Fruit fly (Drosophila melanogaster) whole organism, embryonic: ENCODE measurements around the gene CG15196.

Experiments used
- ATbp ChIP-seq: fragments of 200-800 bp; sonication (Bioruptor generic); optimal IDR thresholded peaks from 2 replicates; lab custom pipeline; 2017; ENCODE audit warnings: missing biosample characterization, mild to moderate bottlenecking, missing genetic modification characterization, missing genetic modification reagents
- Asciz ChIP-seq: fragments of 200-800 bp; sonication (Bioruptor generic); optimal IDR thresholded peaks from 2 replicates; lab custom pipeline; 2017; ENCODE audit warnings: missing biosample characterization, mild to moderate bottlenecking, missing genetic modification characterization, missing genetic modification reagents
- Atf6 ChIP-seq: fragments of 200-800 bp; sonication (Bioruptor generic); IDR thresholded peaks from 2 replicates; pipeline ENCODE4 v1.3.6; 2022; ENCODE audit warnings: missing biosample characterization, missing genetic modification characterization
- Bdp1 ChIP-seq: fragments of 200-800 bp; sonication (Bioruptor generic); optimal IDR thresholded peaks from 3 replicates; lab custom pipeline; 2016; ENCODE audit warnings: missing biosample characterization, missing genetic modification characterization
- BtbVII ChIP-seq: fragments of 200-800 bp; sonication (Bioruptor generic); optimal IDR thresholded peaks from 3 replicates; lab custom pipeline; 2017; ENCODE audit warnings: missing biosample characterization, mild to moderate bottlenecking, missing genetic modification characterization
- CG10274 ChIP-seq: fragments of 200-800 bp; sonication (Bioruptor generic); optimal IDR thresholded peaks from 3 replicates; lab custom pipeline; 2017; ENCODE audit warnings: missing biosample characterization, mild to moderate bottlenecking, missing genetic modification characterization
- CG12071 ChIP-seq: fragments of 200-800 bp; sonication (Bioruptor generic); optimal IDR thresholded peaks from 3 replicates; lab custom pipeline; 2018; ENCODE audit warnings: missing biosample characterization, mild to moderate bottlenecking, missing genetic modification characterization
- CG1233 ChIP-seq: fragments of 200-800 bp; sonication (Bioruptor generic); optimal IDR thresholded peaks from 4 replicates; lab custom pipeline; 2018; ENCODE audit warnings: missing biosample characterization, mild to moderate bottlenecking, missing genetic modification characterization
- CG12769 ChIP-seq: fragments of 200-800 bp; sonication (Bioruptor generic); optimal IDR thresholded peaks from 2 replicates; lab custom pipeline; 2019; ENCODE audit warnings: missing biosample characterization, mild to moderate bottlenecking, missing genetic modification characterization, moderate library complexity
- CG14441 ChIP-seq: fragments of 200-800 bp; sonication (Bioruptor generic); IDR thresholded peaks from 2 replicates; pipeline ENCODE4 v1.3.6; 2022; ENCODE audit warnings: missing biosample characterization, missing genetic modification characterization
- CG15514 ChIP-seq: fragments of 200-800 bp; sonication (Bioruptor generic); optimal IDR thresholded peaks from 3 replicates; lab custom pipeline; 2017; ENCODE audit warnings: missing biosample characterization, missing genetic modification characterization, mild to moderate bottlenecking, moderate library complexity, missing genetic modification reagents
- CG17186 ChIP-seq: fragments of 200-800 bp; sonication (Bioruptor generic); optimal IDR thresholded peaks from 3 replicates; lab custom pipeline; 2017; ENCODE audit warnings: missing biosample characterization, missing genetic modification reagents, missing genetic modification characterization
- CG17328 ChIP-seq: fragments of 200-800 bp; sonication (Bioruptor generic); IDR thresholded peaks from 2 replicates; pipeline ENCODE4 v1.3.6; 2022; ENCODE audit warnings: missing biosample characterization, missing genetic modification characterization
- CG17829 ChIP-seq: fragments of 200-800 bp; optimal IDR thresholded peaks from 2 replicates; lab custom pipeline; 2019; ENCODE audit warnings: missing biosample characterization, mild to moderate bottlenecking, missing genetic modification characterization, moderate library complexity
- CG18619 ChIP-seq: fragments of 200-800 bp; sonication (Bioruptor generic); optimal IDR thresholded peaks from 3 replicates; lab custom pipeline; 2017; ENCODE audit warnings: missing biosample characterization, mild to moderate bottlenecking, missing genetic modification characterization
- CG2875 ChIP-seq: fragments of 200-800 bp; sonication (Bioruptor generic); optimal IDR thresholded peaks from 2 replicates; lab custom pipeline; 2017; ENCODE audit warnings: missing biosample characterization, mild to moderate bottlenecking, missing genetic modification characterization, missing genetic modification reagents
- CG3281 ChIP-seq: fragments of 200-800 bp; sonication (Bioruptor generic); optimal IDR thresholded peaks from 3 replicates; lab custom pipeline; 2017; ENCODE audit warnings: missing biosample characterization, mild to moderate bottlenecking, missing genetic modification characterization
- CG3838 ChIP-seq: fragments of 200-800 bp; sonication (Bioruptor generic); optimal IDR thresholded peaks from 3 replicates; lab custom pipeline; 2016; ENCODE audit warnings: missing biosample characterization, missing genetic modification characterization
- CG4328 ChIP-seq: fragments of 200-800 bp; sonication (Bioruptor generic); optimal IDR thresholded peaks from 3 replicates; lab custom pipeline; 2017; ENCODE audit warnings: missing biosample characterization, missing genetic modification reagents, missing genetic modification characterization
- CG4707 ChIP-seq: fragments of 200-800 bp; sonication (Bioruptor generic); optimal IDR thresholded peaks from 2 replicates; lab custom pipeline; 2018; ENCODE audit warnings: missing biosample characterization, mild to moderate bottlenecking, missing genetic modification characterization, moderate library complexity
- CG5953 ChIP-seq: fragments of 200-800 bp; sonication (Bioruptor generic); IDR thresholded peaks from 2 replicates; pipeline ENCODE4 v1.3.6; 2022; ENCODE audit warnings: missing biosample characterization, missing genetic modification characterization
- CG6813 ChIP-seq: fragments of 200-800 bp; sonication (Bioruptor generic); optimal IDR thresholded peaks from 2 replicates; lab custom pipeline; 2017; ENCODE audit warnings: missing biosample characterization, missing genetic modification characterization, mild to moderate bottlenecking, moderate library complexity, missing genetic modification reagents
- CG8281 ChIP-seq: fragments of 200-800 bp; sonication (Bioruptor generic); optimal IDR thresholded peaks from 2 replicates; lab custom pipeline; 2018; ENCODE audit warnings: missing biosample characterization, mild to moderate bottlenecking, missing genetic modification characterization, moderate library complexity
- CG8290 ChIP-seq, 3 experiments: fragments of 200-800 bp; sonication (Bioruptor generic); optimal IDR thresholded peaks; 2 replicates each; lab custom pipeline; 2016 to 2019; ENCODE audit warnings: missing biosample characterization in 3 of 3, missing genetic modification characterization in 3 of 3, mild to moderate bottlenecking in 2 of 3, moderate library complexity in 1 of 3
- CoRest ChIP-seq: fragments of 200-800 bp; sonication (Bioruptor generic); optimal IDR thresholded peaks from 3 replicates; lab custom pipeline; 2018; ENCODE audit warnings: missing biosample characterization, mild to moderate bottlenecking, missing genetic modification characterization, moderate library complexity
- Dbx ChIP-seq: fragments of 200-800 bp; sonication (Bioruptor generic); IDR thresholded peaks from 3 replicates; pipeline ENCODE4 v1.3.6; 2022; ENCODE audit warnings: missing biosample characterization, missing genetic modification characterization
- Drgx ChIP-seq: fragments of 200-800 bp; sonication (Bioruptor generic); IDR thresholded peaks from 2 replicates; pipeline ENCODE4 v1.3.6; 2022; ENCODE audit warnings: missing biosample characterization, missing genetic modification characterization
- ERR ChIP-seq: fragments of 200-800 bp; sonication (Bioruptor generic); optimal IDR thresholded peaks from 2 replicates; lab custom pipeline; 2016; ENCODE audit warnings: missing biosample characterization, missing genetic modification characterization
- GATAe ChIP-seq: fragments of 200-800 bp; sonication (Bioruptor generic); conservative IDR thresholded peaks from 2 replicates; pipeline ENCODE4 v1.3.6; 2022; ENCODE audit warnings: missing biosample characterization, missing genetic modification characterization
- HmgD ChIP-seq: fragments of 200-800 bp; sonication (Bioruptor generic); optimal IDR thresholded peaks from 3 replicates; lab custom pipeline; 2016; ENCODE audit warnings: missing biosample characterization, missing genetic modification characterization
- HmgZ ChIP-seq: fragments of 200-800 bp; sonication (Bioruptor generic); optimal IDR thresholded peaks from 2 replicates; lab custom pipeline; 2018; ENCODE audit warnings: missing biosample characterization, mild to moderate bottlenecking, missing genetic modification characterization
- Lhr ChIP-seq: fragments of 200-800 bp; sonication (Bioruptor generic); optimal IDR thresholded peaks from 3 replicates; lab custom pipeline; 2017; ENCODE audit warnings: mild to moderate bottlenecking, missing biosample characterization, missing genetic modification reagents, missing genetic modification characterization
- MTF-1 ChIP-seq: fragments of 200-800 bp; sonication (Bioruptor generic); optimal IDR thresholded peaks from 2 replicates; lab custom pipeline; 2018; ENCODE audit warnings: missing biosample characterization, mild to moderate bottlenecking, missing genetic modification characterization, borderline replicate concordance
- Med ChIP-seq: fragments of 200-800 bp; sonication (Bioruptor generic); peaks from one replicate; lab custom pipeline; 2016; ENCODE audit warnings: missing biosample characterization, missing genetic modification characterization, mild to moderate bottlenecking, inconsistent platforms, moderate library complexity
- Pdp1 ChIP-seq, 2 experiments: fragments of 200-800 bp; sonication (Bioruptor generic); optimal IDR thresholded peaks; 3 replicates each; lab custom pipeline; 2016; ENCODE audit warnings: missing biosample characterization in 2 of 2, missing genetic modification characterization in 2 of 2, mild to moderate bottlenecking in 1 of 2, moderate library complexity in 1 of 2
- Xrp1 ChIP-seq: fragments of 200-800 bp; sonication (Bioruptor generic); IDR thresholded peaks from 2 replicates; pipeline ENCODE4 v1.3.6; 2022; ENCODE audit warnings: missing biosample characterization, missing genetic modification characterization
- ash1 ChIP-seq: fragments of 200-800 bp; sonication (Bioruptor generic); optimal IDR thresholded peaks from 2 replicates; lab custom pipeline; 2018; ENCODE audit warnings: missing biosample characterization, mild to moderate bottlenecking, missing genetic modification characterization
- crol ChIP-seq: fragments of 200-800 bp; sonication (Bioruptor generic); IDR thresholded peaks from 2 replicates; pipeline ENCODE4 v1.3.6; 2022; ENCODE audit warnings: missing biosample characterization, missing genetic modification characterization
- cwo ChIP-seq: fragments of 200-800 bp; sonication (Bioruptor generic); optimal IDR thresholded peaks from 3 replicates; lab custom pipeline; 2017; ENCODE audit warnings: missing biosample characterization, missing genetic modification characterization, mild to moderate bottlenecking, moderate library complexity, missing genetic modification reagents
- insv ChIP-seq, 2 experiments: fragments of 200-800 bp; sonication (Bioruptor generic); optimal IDR thresholded peaks; 3 replicates each; lab custom pipeline; 2016 to 2018; ENCODE audit warnings: missing biosample characterization in 2 of 2, missing genetic modification characterization in 2 of 2
- kay ChIP-seq: fragments of 200-800 bp; sonication (Bioruptor generic); optimal IDR thresholded peaks from 2 replicates; lab custom pipeline; 2016; ENCODE audit warnings: missing biosample characterization, missing genetic modification characterization
- kni ChIP-seq: fragments of 200-800 bp; sonication (Bioruptor generic); optimal IDR thresholded peaks from 3 replicates; lab custom pipeline; 2017; ENCODE audit warnings: mild to moderate bottlenecking, missing biosample characterization, missing genetic modification reagents, missing genetic modification characterization
- lab ChIP-seq: fragments of 200-800 bp; sonication (Bioruptor generic); optimal IDR thresholded peaks from 3 replicates; lab custom pipeline; 2017; ENCODE audit warnings: missing biosample characterization, missing genetic modification characterization, mild to moderate bottlenecking, moderate library complexity, missing genetic modification reagents
- mirr ChIP-seq: fragments of 200-800 bp; sonication (Bioruptor generic); optimal IDR thresholded peaks from 3 replicates; lab custom pipeline; 2018; ENCODE audit warnings: missing biosample characterization, mild to moderate bottlenecking, missing genetic modification characterization
- odd ChIP-seq: fragments of 200-800 bp; sonication (Bioruptor generic); optimal IDR thresholded peaks from 2 replicates; lab custom pipeline; 2017; ENCODE audit warnings: missing biosample characterization, mild to moderate bottlenecking, missing genetic modification characterization
- org-1 ChIP-seq: fragments of 200-800 bp; sonication (Bioruptor generic); optimal IDR thresholded peaks from 2 replicates; lab custom pipeline; 2017; ENCODE audit warnings: missing biosample characterization, missing genetic modification characterization
- sc ChIP-seq, 3 experiments: fragments of >200 bp in 2 of 3; fragments of 200-800 bp in 1 of 3; sonication (Bioruptor generic) in 1 of 3; optimal IDR thresholded peaks; 2 replicates in 2 of 3; 3 replicates in 1 of 3; lab custom pipeline; 2017; ENCODE audit warnings: mild to moderate bottlenecking in 1 of 3, missing biosample characterization in 1 of 3, missing genetic modification characterization in 1 of 3, missing genetic modification reagents in 1 of 3
- sug ChIP-seq: fragments of 200-800 bp; optimal IDR thresholded peaks from 2 replicates; lab custom pipeline; 2019; ENCODE audit warnings: missing biosample characterization, mild to moderate bottlenecking, missing genetic modification characterization, moderate library complexity

The CG15196 gene

DNA sequence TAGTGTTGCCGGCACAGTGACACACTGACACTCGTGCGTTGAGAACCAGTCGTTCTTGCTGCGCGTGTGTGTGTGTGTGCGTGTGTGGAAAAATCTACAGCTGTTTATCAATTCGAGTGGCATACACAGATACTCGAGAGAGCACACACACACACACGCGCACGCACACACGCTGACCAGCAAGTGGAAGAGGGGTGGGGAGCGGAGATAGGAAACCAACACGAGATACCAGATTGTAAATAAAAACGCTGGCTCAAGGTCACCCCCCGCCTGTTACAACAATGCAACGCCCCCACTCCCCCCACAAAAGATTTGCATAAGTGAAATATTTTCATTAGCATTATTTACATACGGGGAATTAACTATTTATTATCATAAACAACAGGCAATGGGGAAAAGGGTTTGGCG is 17.5 kb downstream of the CG15196 start:
- TF ChIP-seq CG12071 (GFP tag; lab: Kevin White, UChicago): peak; percentile 56
- TF ChIP-seq ash1 (GFP tag; lab: Kevin White, UChicago): no peak
- peak; percentile 21 for TF ChIP-seq CG18619 (GFP tag; lab: Kevin White, UChicago)
- TF ChIP-seq mirr (GFP tag; lab: Kevin White, UChicago): peak; percentile 80
- peak; percentile 48 for TF ChIP-seq Xrp1 (GFP tag; lab: Robert Waterston, UW)
- TF ChIP-seq Drgx (GFP tag; lab: Robert Waterston, UW): 0 out of 2 replicates have a peak, but pooled peaks have one; percentile 13
- TF ChIP-seq CG14441 (GFP tag; lab: Robert Waterston, UW): 0 out of 2 replicates have a peak, but pooled peaks have one; percentile 11
- TF ChIP-seq CG3838 (GFP tag; lab: Kevin White, UChicago): no peak
- peak; percentile 72 for TF ChIP-seq CG6813 (GFP tag; lab: Kevin White, UChicago)
- peak; percentile 80 for TF ChIP-seq ERR (GFP tag; lab: Kevin White, UChicago)
- TF ChIP-seq MTF-1 (GFP tag; lab: Kevin White, UChicago): peak; percentile 29
- TF ChIP-seq CG8290 (GFP tag; optimal IDR thresholded peaks at IDR 0.05; lab: Kevin White, UChicago): no peak
- peak in 1 of 2 experiments; percentile 6 for TF ChIP-seq CG8290 (tag; optimal IDR thresholded peaks at IDR 0.05; lab: Kevin White, UChicago)
- peak; percentile 67 for TF ChIP-seq Asciz (GFP tag; lab: Kevin White, UChicago)
- TF ChIP-seq CG1233 (GFP tag; lab: Kevin White, UChicago): peak; percentile 14
- TF ChIP-seq Dbx (GFP tag; lab: Robert Waterston, UW): 0 out of 3 replicates have a peak, but pooled peaks have one; percentile 41
- peak; percentile 89 for TF ChIP-seq crol
- TF ChIP-seq CG4328 (GFP tag; lab: Kevin White, UChicago): peak; percentile 54
- TF ChIP-seq CG15514: peak; percentile 53
- TF ChIP-seq Atf6: 0 out of 2 replicates have a peak, but pooled peaks have one; percentile 36
- no peak for TF ChIP-seq CG17328 (GFP tag; lab: Robert Waterston, UW)
- no peak for TF ChIP-seq sc (optimal IDR thresholded peaks at IDR 0.05; lab: Kevin White, UChicago)
- TF ChIP-seq sc (GFP tag; optimal IDR thresholded peaks at IDR 0.05; lab: Kevin White, UChicago): peak; percentile 13
- peak; percentile 94 for TF ChIP-seq cwo (GFP tag; lab: Kevin White, UChicago)
- peak in 1 of 2 experiments; percentile 52 for TF ChIP-seq Pdp1 (GFP tag; optimal IDR thresholded peaks at IDR 0.05; lab: Kevin White, UChicago)
- no peak for TF ChIP-seq CG17829 (tag; lab: Kevin White, UChicago)
- no peak for TF ChIP-seq CG5953 (GFP tag; lab: Robert Waterston, UW)
- TF ChIP-seq kay (GFP tag; lab: Kevin White, UChicago): peak; percentile 22
- TF ChIP-seq org-1 (GFP tag; lab: Kevin White, UChicago): peak; percentile 39
- TF ChIP-seq HmgZ: peak; percentile 42
- no peak for TF ChIP-seq CG17186 (GFP tag; lab: Kevin White, UChicago)
- peak; percentile 54 for TF ChIP-seq ATbp (GFP tag; lab: Kevin White, UChicago)
- TF ChIP-seq insv (GFP tag; optimal IDR thresholded peaks at IDR 0.05; lab: Kevin White, UChicago): peak in 1 of 2 experiments; percentile 15
- TF ChIP-seq Lhr (GFP tag; lab: Kevin White, UChicago): peak; percentile 25
- peak; percentile 27 for TF ChIP-seq CG2875 (GFP tag; lab: Kevin White, UChicago)
- peak; percentile 75 for TF ChIP-seq Med (GFP tag; lab: Kevin White, UChicago)
- peak; percentile 59 for TF ChIP-seq kni (GFP tag; lab: Kevin White, UChicago)
- TF ChIP-seq BtbVII: peak; percentile 67
- TF ChIP-seq CG3281 (GFP tag; lab: Kevin White, UChicago): peak; percentile 58
- no peak for TF ChIP-seq HmgD (GFP tag; lab: Kevin White, UChicago)
- TF ChIP-seq GATAe (GFP tag; lab: Robert Waterston, UW): peak; percentile 66; the same call in 1 of the 2 replicates
- TF ChIP-seq sug (tag; lab: Kevin White, UChicago): peak; percentile 91
- peak; percentile 10 for TF ChIP-seq CG10274 (GFP tag; lab: Kevin White, UChicago)
- TF ChIP-seq Bdp1 (GFP tag; lab: Kevin White, UChicago): no peak
- TF ChIP-seq CG12769: peak; percentile 57
- peak; percentile 36 for TF ChIP-seq CoRest (tag; lab: Kevin White, UChicago)
- TF ChIP-seq CG8281 (tag; lab: Kevin White, UChicago): peak; percentile 18
- TF ChIP-seq odd: peak; percentile 42
- peak; percentile 82 for TF ChIP-seq lab (GFP tag; lab: Kevin White, UChicago)
- TF ChIP-seq CG4707 (GFP tag; lab: Kevin White, UChicago): peak; percentile 11
